Worm (Caenorhabditis elegans): ENCODE data around the gene F53F4.2.

The F53F4.2 gene

ce11 chrV:13625517-13626097 lies 36.2 kb upstream of the F53F4.2 start, which contains the start of the genes nduv-2 and F53F4.12:
Gene nduv-2, minus strand, starts transcription at chrV:13625567.
Gene F53F4.12, plus strand, starts transcription at chrV:13626047.
- TF ChIP-seq lin-11 (tag; optimal IDR thresholded peaks at IDR 0.05) (peak; percentile 10), R02D3.7 (tag; optimal IDR thresholded peaks at IDR 0.05) (peak; percentile 23), ztf-1 (GFP tag; conservative IDR thresholded peaks at IDR 0.05) (no peak), C34F6.9 (tag; optimal IDR thresholded peaks at IDR 0.05) (peak; percentile 42), nhr-12 (tag; optimal IDR thresholded peaks at IDR 0.05) (no peak), ceh-16 (tag; optimal IDR thresholded peaks at IDR 0.05) (no peak), Y55F3AM.14 (GFP tag; optimal IDR thresholded peaks at IDR 0.05) (no peak), nhr-21 (tag; optimal IDR thresholded peaks at IDR 0.05) (no peak), crh-2 (tag; optimal IDR thresholded peaks at IDR 0.05) (no peak), sma-9 (GFP tag; optimal IDR thresholded peaks at IDR 0.05) (no peak), sma-9 (tag; optimal IDR thresholded peaks at IDR 0.05) (no peak), lsy-2 (tag; optimal IDR thresholded peaks at IDR 0.05) (no peak), ceh-82 (tag; optimal IDR thresholded peaks at IDR 0.05) (no peak), lin-39 (tag; optimal IDR thresholded peaks at IDR 0.05) (no peak), nhr-129 (tag; optimal IDR thresholded peaks at IDR 0.05) (peak; percentile 33), snpc-4 (tag; optimal IDR thresholded peaks at IDR 0.05) (no peak), fos-1 (tag; optimal IDR thresholded peaks at IDR 0.05) (no peak), nhr-77 (tag; optimal IDR thresholded peaks at IDR 0.05) (no peak), unc-55 (GFP tag; optimal IDR thresholded peaks at IDR 0.05) (peak; percentile 70)

ce11 chrV:13624424-13624823 lies 35.0 kb upstream of the F53F4.2 start, which contains the start of gene F53F4.11:
Gene F53F4.11, minus strand, starts transcription at chrV:13624524.
- TF ChIP-seq ztf-4 (tag; optimal IDR thresholded peaks at IDR 0.05) (no peak), unc-39 (tag; optimal IDR thresholded peaks at IDR 0.05) (no peak), nhr-11 (tag; optimal IDR thresholded peaks at IDR 0.05) (no peak), elt-3 (tag; optimal IDR thresholded peaks at IDR 0.05) (no peak), ztf-1 (GFP tag; conservative IDR thresholded peaks at IDR 0.05) (no peak), ZK546.5 (tag; optimal IDR thresholded peaks at IDR 0.05) (no peak), zag-1 (tag; optimal IDR thresholded peaks at IDR 0.05) (no peak)

DNA sequence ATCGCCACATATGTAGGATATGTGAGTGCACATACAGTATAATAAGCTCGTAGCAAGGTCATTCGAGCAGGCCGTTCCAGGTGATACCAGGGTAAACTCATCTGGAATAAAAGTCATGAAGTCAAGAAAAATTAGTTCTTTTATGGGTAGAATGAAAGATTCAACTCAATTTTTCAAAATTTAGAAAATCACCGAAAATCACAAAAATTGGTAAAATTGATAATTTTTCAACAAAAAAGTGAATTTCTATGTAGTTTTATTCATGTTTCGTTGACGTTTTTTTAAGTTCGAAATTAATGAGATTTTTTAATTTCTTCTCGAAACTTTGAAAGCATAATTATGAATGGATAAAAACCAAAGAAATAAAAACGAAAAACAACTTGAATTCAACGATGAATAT lies 32.3 kb upstream of the F53F4.2 start, which contains the start of gene F53F4.16:
Gene F53F4.16, minus strand, starts transcription at position 101 of the 400 bp plus-strand sequence.
- no peak for TF ChIP-seq aly-2 (tag; optimal IDR thresholded peaks at IDR 0.05)
- no peak for TF ChIP-seq nhr-11 (tag; optimal IDR thresholded peaks at IDR 0.05)
- TF ChIP-seq unc-39 (tag; optimal IDR thresholded peaks at IDR 0.05) = no peak
- TF ChIP-seq nhr-25 (tag; optimal IDR thresholded peaks at IDR 0.05) = no peak
- TF ChIP-seq ztf-1 (GFP tag; conservative IDR thresholded peaks at IDR 0.05) = no peak

ce11 chrV:13620676-13621075 lies 31.3 kb upstream of the F53F4.2 start, which contains the start of gene F53F4.15:
Gene F53F4.15, plus strand, starts transcription at chrV:13620976.
- TF ChIP-seq sma-9 (GFP tag; optimal IDR thresholded peaks at IDR 0.05) = no peak
- no peak for TF ChIP-seq sma-9 (tag; optimal IDR thresholded peaks at IDR 0.05)

DNA sequence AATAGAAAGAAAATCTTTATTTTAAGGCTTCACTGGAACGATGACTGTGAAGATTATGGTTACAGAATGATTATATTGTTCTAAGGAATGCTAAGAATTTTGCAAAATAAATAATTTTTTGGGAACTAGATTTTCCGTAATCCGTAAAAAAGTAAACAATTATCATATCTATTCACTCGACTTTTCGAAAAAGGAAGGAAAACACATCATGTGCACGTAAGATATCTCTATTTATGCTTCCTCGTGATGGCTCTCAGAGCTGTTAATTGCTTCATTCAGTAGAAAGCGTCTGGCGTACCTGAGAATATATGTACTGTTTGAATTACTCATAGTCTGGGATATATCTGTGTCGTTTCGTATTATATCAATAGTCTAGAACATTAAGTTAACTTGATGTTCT lies 30.4 kb upstream of the F53F4.2 start, which contains the start of gene srd-11:
Gene srd-11, minus strand, starts transcription at position 101 of the 400 bp plus-strand sequence.
- no peak for TF ChIP-seq lin-13 (GFP tag; optimal IDR thresholded peaks at IDR 0.05)
- no peak for TF ChIP-seq unc-62 (GFP tag; optimal IDR thresholded peaks at IDR 0.05)
- no peak for TF ChIP-seq mbf-1 (tag; optimal IDR thresholded peaks at IDR 0.05)
- no peak for TF ChIP-seq C34F6.9 (tag; optimal IDR thresholded peaks at IDR 0.05)
- no peak for TF ChIP-seq zag-1 (tag; optimal IDR thresholded peaks at IDR 0.05)
- TF ChIP-seq elt-1 (tag; optimal IDR thresholded peaks at IDR 0.05) = no peak
- TF ChIP-seq mab-5 (tag; optimal IDR thresholded peaks at IDR 0.05) = no peak
- no peak for TF ChIP-seq ztf-1 (GFP tag; conservative IDR thresholded peaks at IDR 0.05)
- no peak for TF ChIP-seq crh-2 (tag; optimal IDR thresholded peaks at IDR 0.05)
- no peak for TF ChIP-seq nhr-23 (tag; optimal IDR thresholded peaks at IDR 0.05)

ce11 chrV:13613870-13614269 lies 24.5 kb upstream of the F53F4.2 start, which contains the start of gene F53F4.7:
Gene F53F4.7, minus strand, starts transcription at chrV:13613970.
- no peak for TF ChIP-seq ztf-4 (tag; optimal IDR thresholded peaks at IDR 0.05)

Measured in whole organism, L2 larva.